Fruit fly (Drosophila melanogaster) whole organism, embryonic: ENCODE measurements around the gene CG17283.

Experiments used
- Adf1 ChIP-seq: fragments of 200-800 bp; sonication (Bioruptor generic); IDR thresholded peaks from 2 replicates; pipeline ENCODE4 v1.3.6; 2022; ENCODE audit warnings: missing biosample characterization, missing genetic modification characterization
- Antp ChIP-seq: fragments of 200-800 bp; sonication (Bioruptor generic); optimal IDR thresholded peaks from 3 replicates; lab custom pipeline; 2016; ENCODE audit warnings: missing biosample characterization, missing genetic modification characterization
- CG16813 ChIP-seq: fragments of 200-800 bp; sonication (Bioruptor generic); IDR thresholded peaks from 3 replicates; pipeline ENCODE4 v1.3.6; 2022; ENCODE audit warnings: missing biosample characterization, missing genetic modification characterization; ENCODE audit not compliant: partially characterized antibody
- CG2199 ChIP-seq: fragments of 200-800 bp; sonication (Bioruptor generic); IDR thresholded peaks from 3 replicates; pipeline ENCODE4 v1.3.6; 2022; ENCODE audit warnings: missing biosample characterization, missing genetic modification characterization
- CG7963 ChIP-seq: fragments of 200-800 bp; sonication (Bioruptor generic); IDR thresholded peaks from 3 replicates; pipeline ENCODE4 v1.3.6; 2022; ENCODE audit warnings: missing biosample characterization, missing genetic modification characterization; ENCODE audit not compliant: partially characterized antibody
- D19B ChIP-seq: fragments of 200-800 bp; sonication (Bioruptor generic); optimal IDR thresholded peaks from 2 replicates; lab custom pipeline; 2017; ENCODE audit warnings: missing biosample characterization, mild to moderate bottlenecking, missing genetic modification characterization
- Max ChIP-seq: fragments of 200-800 bp; sonication (Bioruptor generic); optimal IDR thresholded peaks from 2 replicates; lab custom pipeline; 2016; ENCODE audit warnings: missing biosample characterization, mild to moderate bottlenecking, missing genetic modification characterization
- hb ChIP-seq: fragments of 200-800 bp; sonication (Bioruptor generic); IDR thresholded peaks from 3 replicates; pipeline ENCODE4 v1.3.6; 2022; ENCODE audit warnings: missing biosample characterization, missing genetic modification characterization; ENCODE audit not compliant: partially characterized antibody
- kay ChIP-seq: fragments of 200-800 bp; sonication (Bioruptor generic); optimal IDR thresholded peaks from 2 replicates; lab custom pipeline; 2016; ENCODE audit warnings: missing biosample characterization, missing genetic modification characterization

DNA sequence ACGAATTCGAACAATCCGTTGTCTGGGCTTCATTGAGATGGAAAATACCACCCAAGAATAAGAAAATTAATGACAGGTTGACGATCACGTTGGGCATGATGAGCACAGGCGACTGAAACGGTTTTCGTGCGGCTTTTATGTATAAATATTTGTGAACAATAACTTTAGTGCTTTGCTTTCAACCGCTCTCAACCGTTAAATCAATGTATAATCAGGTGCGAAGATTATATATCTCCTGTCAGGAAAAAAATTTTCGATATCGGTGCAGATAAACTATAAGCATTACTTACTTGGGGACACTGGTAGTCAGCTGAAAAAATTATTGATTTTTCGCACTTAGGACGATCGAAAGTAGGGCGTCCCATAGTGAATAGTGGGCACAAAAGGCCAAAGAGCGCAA is 2.7 kb upstream of the CG17283 start, which contains the start of gene CG42823:
- TF ChIP-seq Max (GFP tag; lab: Kevin White, UChicago) (no peak), CG2199 (GFP tag; lab: Robert Waterston, UW) (no peak), D19B (GFP tag; lab: Kevin White, UChicago) (no peak), Antp (GFP tag; lab: Kevin White, UChicago) (no peak), Adf1 (GFP tag; lab: Robert Waterston, UW) (no peak), CG16813 (GFP tag; lab: Robert Waterston, UW) (no peak), hb (GFP tag; lab: Robert Waterston, UW) (no peak), kay (GFP tag; lab: Kevin White, UChicago) (no peak), CG7963 (no peak)
